Fruit fly (Drosophila melanogaster) whole organism, embryonic: ENCODE results near the gene Cpr64Ad.

ENCODE experiments used
- Adf1 ChIP-seq: fragments of 200-800 bp; sonication (Bioruptor generic); IDR thresholded peaks from 2 replicates; pipeline ENCODE4 v1.3.6; 2022; ENCODE audit warnings: missing biosample characterization, missing genetic modification characterization
- Asciz ChIP-seq: fragments of 200-800 bp; sonication (Bioruptor generic); optimal IDR thresholded peaks from 2 replicates; lab custom pipeline; 2017; ENCODE audit warnings: missing biosample characterization, mild to moderate bottlenecking, missing genetic modification characterization, missing genetic modification reagents
- Atf6 ChIP-seq: fragments of 200-800 bp; sonication (Bioruptor generic); IDR thresholded peaks from 2 replicates; pipeline ENCODE4 v1.3.6; 2022; ENCODE audit warnings: missing biosample characterization, missing genetic modification characterization
- Bdp1 ChIP-seq: fragments of 200-800 bp; sonication (Bioruptor generic); optimal IDR thresholded peaks from 3 replicates; lab custom pipeline; 2016; ENCODE audit warnings: missing biosample characterization, missing genetic modification characterization
- CG1024 ChIP-seq: fragments of 200-800 bp; sonication (Bioruptor generic); IDR thresholded peaks from 2 replicates; pipeline ENCODE4 v1.3.6; 2022; ENCODE audit warnings: missing biosample characterization, missing genetic modification characterization
- CG11247 ChIP-seq: fragments of 200-800 bp; sonication (Bioruptor generic); IDR thresholded peaks from 2 replicates; pipeline ENCODE4 v1.3.6; 2022; ENCODE audit warnings: missing biosample characterization, missing genetic modification characterization
- CG11560 ChIP-seq: fragments of 200-800 bp; sonication (Bioruptor generic); IDR thresholded peaks from 3 replicates; pipeline ENCODE4 v1.3.6; 2022; ENCODE audit warnings: missing biosample characterization, missing genetic modification characterization
- CG13287 ChIP-seq: fragments of 200-800 bp; sonication (Bioruptor generic); IDR thresholded peaks from 2 replicates; pipeline ENCODE4 v1.3.6; 2022; ENCODE audit warnings: missing biosample characterization, missing genetic modification characterization; ENCODE audit not compliant: partially characterized antibody
- CG13424 ChIP-seq: fragments of 200-800 bp; sonication (Bioruptor generic); optimal IDR thresholded peaks from 2 replicates; lab custom pipeline; 2019; ENCODE audit warnings: missing biosample characterization, mild to moderate bottlenecking, missing genetic modification characterization, moderate library complexity
- CG13775 ChIP-seq: fragments of 200-800 bp; sonication (Bioruptor generic); optimal IDR thresholded peaks from 3 replicates; lab custom pipeline; 2017; ENCODE audit warnings: missing biosample characterization, mild to moderate bottlenecking, missing genetic modification characterization
- CG13894 ChIP-seq: fragments of 200-800 bp; sonication (Bioruptor generic); optimal IDR thresholded peaks from 3 replicates; lab custom pipeline; 2018; ENCODE audit warnings: missing biosample characterization, mild to moderate bottlenecking, missing genetic modification characterization, moderate library complexity
- CG1603 ChIP-seq: fragments of 200-800 bp; sonication (Bioruptor generic); optimal IDR thresholded peaks from 2 replicates; lab custom pipeline; 2019; ENCODE audit warnings: missing biosample characterization, mild to moderate bottlenecking, missing genetic modification characterization, moderate library complexity
- CG31388 ChIP-seq: fragments of 200-800 bp; sonication (Bioruptor generic); optimal IDR thresholded peaks from 2 replicates; lab custom pipeline; 2016; ENCODE audit warnings: missing biosample characterization, missing genetic modification characterization
- CG33213 ChIP-seq: fragments of 200-800 bp; sonication (Bioruptor generic); optimal IDR thresholded peaks from 3 replicates; lab custom pipeline; 2016; ENCODE audit warnings: missing biosample characterization, missing genetic modification characterization
- CG34224 ChIP-seq: fragments of 200-800 bp; sonication (Bioruptor generic); IDR thresholded peaks from 3 replicates; pipeline ENCODE4 v1.3.6; 2022; ENCODE audit warnings: missing biosample characterization, missing genetic modification characterization; ENCODE audit not compliant: partially characterized antibody
- CG4707 ChIP-seq: fragments of 200-800 bp; sonication (Bioruptor generic); optimal IDR thresholded peaks from 2 replicates; lab custom pipeline; 2018; ENCODE audit warnings: missing biosample characterization, mild to moderate bottlenecking, missing genetic modification characterization, moderate library complexity
- CG5245 ChIP-seq: fragments of 200-800 bp; sonication (Bioruptor generic); optimal IDR thresholded peaks from 3 replicates; lab custom pipeline; 2016; ENCODE audit warnings: missing biosample characterization, missing genetic modification characterization
- CG7745 ChIP-seq: fragments of 200-800 bp; sonication (Bioruptor generic); optimal IDR thresholded peaks from 2 replicates; lab custom pipeline; 2018; ENCODE audit warnings: missing biosample characterization, mild to moderate bottlenecking, missing genetic modification characterization, moderate library complexity
- Dfd ChIP-seq, 2 experiments: fragments of >200 bp; optimal IDR thresholded peaks; 2 replicates each; lab custom pipeline; 2017; ENCODE audit warnings: missing biosample characterization in 2 of 2, missing genetic modification characterization in 2 of 2
- Dll ChIP-seq: fragments of 200-800 bp; sonication (Bioruptor generic); IDR thresholded peaks from 4 replicates; pipeline ENCODE4 v1.3.6; 2022; ENCODE audit warnings: missing biosample characterization, missing genetic modification characterization; ENCODE audit not compliant: partially characterized antibody
- Doc2 ChIP-seq: fragments of 200-800 bp; sonication (Bioruptor generic); IDR thresholded peaks from 2 replicates; pipeline ENCODE4 v1.3.6; 2022; ENCODE audit warnings: missing biosample characterization, missing genetic modification characterization
- Elba2 ChIP-seq: fragments of 200-800 bp; sonication (Bioruptor generic); optimal IDR thresholded peaks from 3 replicates; lab custom pipeline; 2016; ENCODE audit warnings: missing biosample characterization, missing genetic modification characterization
- GATAe ChIP-seq: fragments of 200-800 bp; sonication (Bioruptor generic); conservative IDR thresholded peaks from 2 replicates; pipeline ENCODE4 v1.3.6; 2022; ENCODE audit warnings: missing biosample characterization, missing genetic modification characterization
- HLH54F ChIP-seq: fragments of 200-800 bp; sonication (Bioruptor generic); optimal IDR thresholded peaks from 3 replicates; lab custom pipeline; 2016; ENCODE audit warnings: missing biosample characterization, missing genetic modification characterization
- Hmr ChIP-seq: fragments of 200-800 bp; sonication (Bioruptor generic); optimal IDR thresholded peaks from 3 replicates; lab custom pipeline; 2017; ENCODE audit warnings: mild to moderate bottlenecking, missing biosample characterization, missing genetic modification reagents, missing genetic modification characterization
- Lpt ChIP-seq: fragments of >200 bp; optimal IDR thresholded peaks from 2 replicates; lab custom pipeline; 2018; ENCODE audit warnings: missing biosample characterization, missing genetic modification characterization
- Max ChIP-seq: fragments of 200-800 bp; sonication (Bioruptor generic); optimal IDR thresholded peaks from 2 replicates; lab custom pipeline; 2016; ENCODE audit warnings: missing biosample characterization, mild to moderate bottlenecking, missing genetic modification characterization
- Oaz ChIP-seq: fragments of 200-800 bp; sonication (Bioruptor generic); IDR thresholded peaks from 2 replicates; pipeline ENCODE4 v1.3.6; 2022; ENCODE audit warnings: missing biosample characterization, missing genetic modification characterization
- Sry-β ChIP-seq: fragments of 200-800 bp; sonication (Bioruptor generic); optimal IDR thresholded peaks from 2 replicates; lab custom pipeline; 2018; ENCODE audit warnings: missing biosample characterization, mild to moderate bottlenecking, missing genetic modification characterization, moderate library complexity
- TFAM ChIP-seq: fragments of 200-800 bp; sonication (Bioruptor generic); optimal IDR thresholded peaks from 2 replicates; lab custom pipeline; 2017; ENCODE audit warnings: missing biosample characterization, missing genetic modification characterization, inconsistent platforms
- amos ChIP-seq: fragments of 200-800 bp; sonication (Bioruptor generic); IDR thresholded peaks from 2 replicates; pipeline ENCODE4 v1.3.6; 2022; ENCODE audit warnings: missing biosample characterization, missing genetic modification characterization; ENCODE audit not compliant: partially characterized antibody
- bbx ChIP-seq: fragments of 200-800 bp; sonication (Bioruptor generic); IDR thresholded peaks from 2 replicates; pipeline ENCODE4 v1.3.6; 2022; ENCODE audit warnings: missing biosample characterization, missing genetic modification characterization; ENCODE audit not compliant: partially characterized antibody
- bigmax ChIP-seq: fragments of 200-800 bp; sonication (Bioruptor generic); optimal IDR thresholded peaks from 2 replicates; lab custom pipeline; 2018; ENCODE audit warnings: missing biosample characterization, mild to moderate bottlenecking, missing genetic modification characterization
- ci ChIP-seq: fragments of 200-800 bp; sonication (Bioruptor generic); IDR thresholded peaks from 3 replicates; pipeline ENCODE4 v1.3.6; 2022; ENCODE audit warnings: missing biosample characterization, missing genetic modification characterization
- corto ChIP-seq: fragments of 200-800 bp; sonication (Bioruptor generic); optimal IDR thresholded peaks from 2 replicates; lab custom pipeline; 2016; ENCODE audit warnings: missing biosample characterization, mild to moderate bottlenecking, missing genetic modification characterization, moderate library complexity
- dm ChIP-seq: fragments of 200-800 bp; sonication (Bioruptor generic); optimal IDR thresholded peaks from 3 replicates; lab custom pipeline; 2016; ENCODE audit warnings: missing biosample characterization, missing genetic modification characterization
- dysf ChIP-seq: fragments of 200-800 bp; sonication (Bioruptor generic); IDR thresholded peaks from 3 replicates; pipeline ENCODE4 v1.3.6; 2022; ENCODE audit warnings: missing biosample characterization, missing genetic modification characterization
- emc ChIP-seq: fragments of 200-800 bp; sonication (Bioruptor generic); optimal IDR thresholded peaks from 2 replicates; lab custom pipeline; 2016; ENCODE audit warnings: missing biosample characterization, missing genetic modification characterization
- ems ChIP-seq: fragments of 200-800 bp; sonication (Bioruptor generic); optimal IDR thresholded peaks from 3 replicates; lab custom pipeline; 2016; ENCODE audit warnings: missing biosample characterization, missing genetic modification characterization
- inv ChIP-seq: fragments of 200-800 bp; sonication (Bioruptor generic); IDR thresholded peaks from 2 replicates; pipeline ENCODE4 v1.3.6; 2022; ENCODE audit warnings: missing biosample characterization, missing genetic modification characterization; ENCODE audit not compliant: partially characterized antibody
- jing ChIP-seq: fragments of 200-800 bp; sonication (Bioruptor generic); optimal IDR thresholded peaks from 2 replicates; lab custom pipeline; 2018; ENCODE audit warnings: missing biosample characterization, mild to moderate bottlenecking, missing genetic modification characterization
- p53 ChIP-seq: fragments of 200-800 bp; sonication (Bioruptor generic); optimal IDR thresholded peaks from 2 replicates; lab custom pipeline; 2016; ENCODE audit warnings: missing biosample characterization, missing genetic modification characterization
- pfk ChIP-seq: fragments of 200-800 bp; sonication (Bioruptor generic); optimal IDR thresholded peaks from 2 replicates; lab custom pipeline; 2018; ENCODE audit warnings: missing biosample characterization, mild to moderate bottlenecking, missing genetic modification characterization, moderate library complexity
- ro ChIP-seq: fragments of 200-800 bp; sonication (Bioruptor generic); IDR thresholded peaks from 2 replicates; pipeline ENCODE4 v1.3.6; 2022; ENCODE audit warnings: missing biosample characterization, missing genetic modification characterization
- row ChIP-seq: fragments of 200-800 bp; sonication (Bioruptor generic); IDR thresholded peaks from 3 replicates; pipeline ENCODE4 v1.3.6; 2022; ENCODE audit warnings: missing biosample characterization, missing genetic modification characterization
- salm ChIP-seq: fragments of 200-800 bp; sonication (Bioruptor generic); optimal IDR thresholded peaks from 2 replicates; lab custom pipeline; 2018; ENCODE audit warnings: missing biosample characterization, mild to moderate bottlenecking, missing genetic modification characterization
- stc ChIP-seq: fragments of 200-800 bp; sonication (Bioruptor generic); IDR thresholded peaks from 2 replicates; pipeline ENCODE4 v1.3.6; 2022; ENCODE audit warnings: missing biosample characterization, missing genetic modification characterization
- tap ChIP-seq: fragments of 200-800 bp; optimal IDR thresholded peaks from 3 replicates; lab custom pipeline; 2019; ENCODE audit warnings: missing biosample characterization, mild to moderate bottlenecking, missing genetic modification characterization, moderate library complexity
- tin ChIP-seq: fragments of 200-800 bp; sonication (Bioruptor generic); optimal IDR thresholded peaks from 3 replicates; lab custom pipeline; 2016; ENCODE audit warnings: missing biosample characterization, missing genetic modification characterization
- ttk ChIP-seq: fragments of 200-800 bp; sonication (Bioruptor generic); IDR thresholded peaks from 2 replicates; pipeline ENCODE4 v2.1.2; 2022; ENCODE audit warnings: missing biosample characterization, missing genetic modification characterization
- usp ChIP-seq: fragments of >200 bp; optimal IDR thresholded peaks from 2 replicates; lab custom pipeline; 2017; ENCODE audit warnings: missing biosample characterization, missing genetic modification characterization
- zfh2 ChIP-seq: fragments of 200-800 bp; sonication (Bioruptor generic); optimal IDR thresholded peaks from 2 replicates; lab custom pipeline; 2016; ENCODE audit warnings: missing biosample characterization, missing genetic modification characterization

Cpr64Ad gene

dm6 chr3L:4186659-4187058, 28.5 kb upstream of the Cpr64Ad start, which contains the start of gene VhaM9.7-c (continued):
- TF ChIP-seq CG5245: no peak
- TF ChIP-seq Doc2: no peak
- no peak for TF ChIP-seq CG1603 (tag; lab: Kevin White, UChicago)
- TF ChIP-seq CG13424: no peak
- TF ChIP-seq dm (GFP tag; lab: Kevin White, UChicago): peak; percentile 0
- TF ChIP-seq CG7745 (tag; lab: Kevin White, UChicago): no peak
- no peak for TF ChIP-seq Adf1 (GFP tag; lab: Robert Waterston, UW)
- TF ChIP-seq CG31388: no peak
- 0 out of 4 replicates have a peak, but pooled peaks have one; percentile 16 for TF ChIP-seq Dll (GFP tag; lab: Robert Waterston, UW)
- TF ChIP-seq CG1024 (GFP tag; lab: Robert Waterston, UW): 0 out of 2 replicates have a peak, but pooled peaks have one; percentile 7
- peak; percentile 47 for TF ChIP-seq CG33213
- no peak for TF ChIP-seq Atf6
- no peak for TF ChIP-seq ttk (GFP tag; lab: Robert Waterston, UW)
- peak; percentile 52 for TF ChIP-seq HLH54F (GFP tag; lab: Kevin White, UChicago)
- peak; percentile 10 for TF ChIP-seq ems (GFP tag; lab: Kevin White, UChicago)
- no peak for TF ChIP-seq ro (GFP tag; lab: Robert Waterston, UW)
- 0 out of 3 replicates have a peak, but pooled peaks have one; percentile 7 for TF ChIP-seq row (GFP tag; lab: Robert Waterston, UW)
- no peak for TF ChIP-seq p53 (GFP tag; lab: Kevin White, UChicago)
- TF ChIP-seq usp (GFP tag; lab: Kevin White, UChicago): no peak
- no peak for TF ChIP-seq Elba2 (GFP tag; lab: Kevin White, UChicago)
- TF ChIP-seq Dfd (GFP tag; optimal IDR thresholded peaks at IDR 0.05; lab: Kevin White, UChicago): no peak
- TF ChIP-seq Asciz (GFP tag; lab: Kevin White, UChicago): no peak
- TF ChIP-seq CG4707 (GFP tag; lab: Kevin White, UChicago): peak; percentile 28
- no peak for TF ChIP-seq dysf
- TF ChIP-seq jing (GFP tag; lab: Kevin White, UChicago): no peak
- no peak for TF ChIP-seq bigmax (GFP tag; lab: Kevin White, UChicago)
- TF ChIP-seq CG11247 (GFP tag; lab: Robert Waterston, UW): no peak
- no peak for TF ChIP-seq pfk (GFP tag; lab: Kevin White, UChicago)
- TF ChIP-seq CG13894: no peak
- no peak for TF ChIP-seq Oaz (GFP tag; lab: Robert Waterston, UW)
- TF ChIP-seq GATAe: no peak
- no peak for TF ChIP-seq ci (GFP tag; lab: Robert Waterston, UW)
- no peak for TF ChIP-seq Sry-β (GFP tag; lab: Kevin White, UChicago)
- no peak for TF ChIP-seq Bdp1
- TF ChIP-seq corto (GFP tag; lab: Kevin White, UChicago): no peak
- no peak for TF ChIP-seq CG13775 (GFP tag; lab: Kevin White, UChicago)
- no peak for TF ChIP-seq salm
- TF ChIP-seq TFAM (GFP tag; lab: Kevin White, UChicago): no peak
- peak; percentile 15; the same call in 1 of the 3 replicates for TF ChIP-seq CG34224 (GFP tag; lab: Robert Waterston, UW)
- peak; percentile 23 for TF ChIP-seq Hmr (GFP tag; lab: Kevin White, UChicago)
- peak; percentile 65 for TF ChIP-seq zfh2 (GFP tag; lab: Kevin White, UChicago)
- TF ChIP-seq Lpt (GFP tag; lab: Kevin White, UChicago): no peak
- TF ChIP-seq stc (GFP tag; lab: Robert Waterston, UW): no peak
- TF ChIP-seq tap (tag; lab: Kevin White, UChicago): no peak
- peak; percentile 51 for TF ChIP-seq emc (GFP tag; lab: Kevin White, UChicago)
- no peak for TF ChIP-seq CG11560 (tag; lab: Robert Waterston, UW)
- TF ChIP-seq inv (GFP tag; lab: Robert Waterston, UW): no peak
- TF ChIP-seq Max (GFP tag; lab: Kevin White, UChicago): peak; percentile 34
- TF ChIP-seq tin (GFP tag; lab: Kevin White, UChicago): peak; percentile 32
- TF ChIP-seq CG13287: peak; percentile 55
- TF ChIP-seq amos (GFP tag; lab: Robert Waterston, UW): no peak
- TF ChIP-seq bbx (GFP tag; lab: Robert Waterston, UW): 0 out of 2 replicates have a peak, but pooled peaks have one; percentile 17
